Fruit fly (Drosophila melanogaster) whole organism, embryonic: ENCODE results near the gene mv.

Experiments used
- Aef1 ChIP-seq: fragments of 200-800 bp; sonication (Bioruptor generic); IDR thresholded peaks from 3 replicates; pipeline ENCODE4 v1.3.6; 2022; ENCODE audit warnings: missing biosample characterization, missing genetic modification characterization
- CG10147 ChIP-seq: fragments of 200-800 bp; sonication (Bioruptor generic); optimal IDR thresholded peaks from 2 replicates; lab custom pipeline; 2019; ENCODE audit warnings: missing biosample characterization, mild to moderate bottlenecking, missing genetic modification characterization, moderate library complexity
- CG13775 ChIP-seq: fragments of 200-800 bp; sonication (Bioruptor generic); optimal IDR thresholded peaks from 3 replicates; lab custom pipeline; 2017; ENCODE audit warnings: missing biosample characterization, mild to moderate bottlenecking, missing genetic modification characterization
- CG16813 ChIP-seq: fragments of 200-800 bp; sonication (Bioruptor generic); IDR thresholded peaks from 3 replicates; pipeline ENCODE4 v1.3.6; 2022; ENCODE audit warnings: missing biosample characterization, missing genetic modification characterization; ENCODE audit not compliant: partially characterized antibody
- CG17568 ChIP-seq: fragments of 200-800 bp; sonication (Bioruptor generic); optimal IDR thresholded peaks from 2 replicates; lab custom pipeline; 2018; ENCODE audit warnings: missing biosample characterization, mild to moderate bottlenecking, missing genetic modification characterization, moderate library complexity
- CG2199 ChIP-seq: fragments of 200-800 bp; sonication (Bioruptor generic); IDR thresholded peaks from 3 replicates; pipeline ENCODE4 v1.3.6; 2022; ENCODE audit warnings: missing biosample characterization, missing genetic modification characterization
- CG30403 ChIP-seq: fragments of 200-800 bp; sonication (Bioruptor generic); optimal IDR thresholded peaks from 3 replicates; lab custom pipeline; 2016; ENCODE audit warnings: missing biosample characterization, missing genetic modification characterization
- CG31224 ChIP-seq: fragments of 200-800 bp; sonication (Bioruptor generic); IDR thresholded peaks from 2 replicates; pipeline ENCODE4 v1.3.6; 2022; ENCODE audit warnings: missing biosample characterization, missing genetic modification characterization
- CG32767 ChIP-seq: fragments of 200-800 bp; sonication (Bioruptor generic); IDR thresholded peaks from 2 replicates; pipeline ENCODE4 v1.3.6; 2022; ENCODE audit warnings: missing biosample characterization, missing genetic modification characterization
- CG34376 ChIP-seq: fragments of 200-800 bp; sonication (Bioruptor generic); optimal IDR thresholded peaks from 2 replicates; lab custom pipeline; 2018; ENCODE audit warnings: missing biosample characterization, mild to moderate bottlenecking, missing genetic modification characterization
- CG3726 ChIP-seq: fragments of 200-800 bp; sonication (Bioruptor generic); IDR thresholded peaks from 3 replicates; pipeline ENCODE4, ENCODE4 v1.3.6; 2022; ENCODE audit warnings: missing biosample characterization, missing genetic modification characterization
- CG43689 ChIP-seq: fragments of 200-800 bp; sonication (Bioruptor generic); IDR thresholded peaks from 2 replicates; pipeline ENCODE4 v1.3.6; 2022; ENCODE audit warnings: missing biosample characterization, missing genetic modification characterization
- CG6654 ChIP-seq: fragments of 200-800 bp; sonication (Bioruptor generic); optimal IDR thresholded peaks from 2 replicates; lab custom pipeline; 2017; ENCODE audit warnings: missing biosample characterization, mild to moderate bottlenecking, missing genetic modification characterization
- CG7745 ChIP-seq: fragments of 200-800 bp; sonication (Bioruptor generic); optimal IDR thresholded peaks from 2 replicates; lab custom pipeline; 2018; ENCODE audit warnings: missing biosample characterization, mild to moderate bottlenecking, missing genetic modification characterization, moderate library complexity
- CG7786 ChIP-seq: fragments of 200-800 bp; sonication (Bioruptor generic); optimal IDR thresholded peaks from 2 replicates; lab custom pipeline; 2016; ENCODE audit warnings: missing biosample characterization, missing genetic modification characterization
- CG7987 ChIP-seq: fragments of 200-800 bp; sonication (Bioruptor generic); optimal IDR thresholded peaks from 2 replicates; lab custom pipeline; 2018; ENCODE audit warnings: missing biosample characterization, mild to moderate bottlenecking, missing genetic modification characterization, moderate library complexity
- CG8290 ChIP-seq, 3 experiments: fragments of 200-800 bp; sonication (Bioruptor generic); optimal IDR thresholded peaks; 2 replicates each; lab custom pipeline; 2016 to 2019; ENCODE audit warnings: missing biosample characterization in 3 of 3, missing genetic modification characterization in 3 of 3, mild to moderate bottlenecking in 2 of 3, moderate library complexity in 1 of 3
- CG9727 ChIP-seq: fragments of 200-800 bp; sonication (Bioruptor generic); optimal IDR thresholded peaks from 3 replicates; lab custom pipeline; 2017; ENCODE audit warnings: missing biosample characterization, mild to moderate bottlenecking, missing genetic modification characterization
- D19A ChIP-seq: fragments of 200-800 bp; optimal IDR thresholded peaks from 3 replicates; lab custom pipeline; 2019; ENCODE audit warnings: missing biosample characterization, mild to moderate bottlenecking, missing genetic modification characterization, moderate library complexity
- Doc2 ChIP-seq: fragments of 200-800 bp; sonication (Bioruptor generic); IDR thresholded peaks from 2 replicates; pipeline ENCODE4 v1.3.6; 2022; ENCODE audit warnings: missing biosample characterization, missing genetic modification characterization
- Fer3 ChIP-seq: fragments of 200-800 bp; sonication (Bioruptor generic); optimal IDR thresholded peaks from 2 replicates; lab custom pipeline; 2018; ENCODE audit warnings: missing biosample characterization, mild to moderate bottlenecking, missing genetic modification characterization, moderate library complexity
- Gsc ChIP-seq: fragments of 200-800 bp; sonication (Bioruptor generic); IDR thresholded peaks from 2 replicates; pipeline ENCODE4 v1.3.6; 2022; ENCODE audit warnings: missing biosample characterization, missing genetic modification characterization
- Hmx ChIP-seq: fragments of 200-800 bp; sonication (Bioruptor generic); optimal IDR thresholded peaks from 2 replicates; lab custom pipeline; 2016; ENCODE audit warnings: missing biosample characterization, missing genetic modification characterization
- Hr51 ChIP-seq, 2 experiments: fragments of 200-800 bp; sonication (Bioruptor generic); optimal IDR thresholded peaks; 2 replicates in 1 of 2; 3 replicates in 1 of 2; lab custom pipeline; 2016 to 2018; ENCODE audit warnings: missing biosample characterization in 2 of 2, missing genetic modification characterization in 2 of 2, mild to moderate bottlenecking in 1 of 2, moderate library complexity in 1 of 2
- Meics ChIP-seq: fragments of 200-800 bp; sonication (Bioruptor generic); optimal IDR thresholded peaks from 2 replicates; lab custom pipeline; 2017; ENCODE audit warnings: missing biosample characterization, mild to moderate bottlenecking, missing genetic modification characterization
- Nf-YC ChIP-seq: fragments of 200-800 bp; optimal IDR thresholded peaks from 3 replicates; lab custom pipeline; 2019; ENCODE audit warnings: missing biosample characterization, mild to moderate bottlenecking, missing genetic modification characterization, moderate library complexity
- Stat92E ChIP-seq, 3 experiments: fragments of >200 bp in 2 of 3; fragments of 200-800 bp in 1 of 3; sonication (Bioruptor generic) in 1 of 3; optimal IDR thresholded peaks; 2 replicates each; lab custom pipeline; 2017 to 2019; ENCODE audit warnings: missing biosample characterization in 3 of 3, missing genetic modification characterization in 3 of 3, mild to moderate bottlenecking in 1 of 3, moderate library complexity in 1 of 3
- bowl ChIP-seq: fragments of 200-800 bp; sonication (Bioruptor generic); IDR thresholded peaks from 2 replicates; pipeline ENCODE4 v1.3.6; 2022; ENCODE audit warnings: missing biosample characterization, missing genetic modification characterization
- bsh ChIP-seq, 2 experiments: fragments of 200-800 bp; sonication (Bioruptor generic); optimal IDR thresholded peaks; 2 replicates each; lab custom pipeline; 2017 to 2018; ENCODE audit warnings: mild to moderate bottlenecking in 2 of 2, missing biosample characterization in 2 of 2, missing genetic modification characterization in 2 of 2, moderate library complexity in 1 of 2
- fd96Cb ChIP-seq: fragments of 200-800 bp; sonication (Bioruptor generic); optimal IDR thresholded peaks from 2 replicates; lab custom pipeline; 2018; ENCODE audit warnings: missing biosample characterization, mild to moderate bottlenecking, missing genetic modification characterization, moderate library complexity
- fu2 ChIP-seq: fragments of 200-800 bp; sonication (Bioruptor generic); optimal IDR thresholded peaks from 2 replicates; lab custom pipeline; 2016; ENCODE audit warnings: missing biosample characterization, missing genetic modification characterization
- hbn ChIP-seq: fragments of 200-800 bp; sonication (Bioruptor generic); IDR thresholded peaks from 2 replicates; pipeline ENCODE4 v1.3.6; 2022; ENCODE audit warnings: missing biosample characterization, missing genetic modification characterization; ENCODE audit not compliant: partially characterized antibody
- insv ChIP-seq, 2 experiments: fragments of 200-800 bp; sonication (Bioruptor generic); optimal IDR thresholded peaks; 3 replicates each; lab custom pipeline; 2016 to 2018; ENCODE audit warnings: missing biosample characterization in 2 of 2, missing genetic modification characterization in 2 of 2
- jing ChIP-seq: fragments of 200-800 bp; sonication (Bioruptor generic); optimal IDR thresholded peaks from 2 replicates; lab custom pipeline; 2018; ENCODE audit warnings: missing biosample characterization, mild to moderate bottlenecking, missing genetic modification characterization
- nom ChIP-seq: fragments of 200-800 bp; sonication (Bioruptor generic); optimal IDR thresholded peaks from 2 replicates; lab custom pipeline; 2017; ENCODE audit warnings: missing biosample characterization, missing genetic modification characterization, mild to moderate bottlenecking, moderate library complexity, missing genetic modification reagents
- onecut ChIP-seq: fragments of 200-800 bp; sonication (Bioruptor generic); IDR thresholded peaks from 2 replicates; pipeline ENCODE4 v1.3.6; 2022; ENCODE audit warnings: missing biosample characterization, missing genetic modification characterization
- phol ChIP-seq: fragments of 200-800 bp; sonication (Bioruptor generic); optimal IDR thresholded peaks from 3 replicates; lab custom pipeline; 2018; ENCODE audit warnings: missing biosample characterization, mild to moderate bottlenecking, missing genetic modification characterization, moderate library complexity
- sc ChIP-seq, 3 experiments: fragments of >200 bp in 2 of 3; fragments of 200-800 bp in 1 of 3; sonication (Bioruptor generic) in 1 of 3; optimal IDR thresholded peaks; 2 replicates in 2 of 3; 3 replicates in 1 of 3; lab custom pipeline; 2017; ENCODE audit warnings: mild to moderate bottlenecking in 1 of 3, missing biosample characterization in 1 of 3, missing genetic modification characterization in 1 of 3, missing genetic modification reagents in 1 of 3
- shn ChIP-seq: fragments of 200-800 bp; sonication (Bioruptor generic); optimal IDR thresholded peaks from 3 replicates; lab custom pipeline; 2016; ENCODE audit warnings: missing biosample characterization, missing genetic modification characterization
- sqz ChIP-seq: fragments of 200-800 bp; sonication (Bioruptor generic); optimal IDR thresholded peaks from 3 replicates; lab custom pipeline; 2018; ENCODE audit warnings: missing biosample characterization, mild to moderate bottlenecking, missing genetic modification characterization
- sr ChIP-seq: fragments of 200-800 bp; sonication (Bioruptor generic); IDR thresholded peaks from 3 replicates; pipeline ENCODE4 v1.3.6; 2022; ENCODE audit warnings: missing biosample characterization, missing genetic modification characterization
- ssp ChIP-seq: fragments of 200-800 bp; sonication (Bioruptor generic); IDR thresholded peaks from 2 replicates; pipeline ENCODE4 v1.3.6; 2022; ENCODE audit warnings: missing biosample characterization, missing genetic modification characterization
- stwl ChIP-seq: fragments of 200-800 bp; sonication (Bioruptor generic); optimal IDR thresholded peaks from 3 replicates; lab custom pipeline; 2018; ENCODE audit warnings: missing biosample characterization, mild to moderate bottlenecking, missing genetic modification characterization, moderate library complexity
- tgo ChIP-seq: fragments of 200-800 bp; sonication (Bioruptor generic); IDR thresholded peaks from 3 replicates; pipeline ENCODE4 v1.3.6; 2022; ENCODE audit warnings: missing biosample characterization, missing genetic modification characterization
- tio ChIP-seq: fragments of 200-800 bp; sonication (Bioruptor generic); optimal IDR thresholded peaks from 2 replicates; lab custom pipeline; 2017; ENCODE audit warnings: missing biosample characterization, missing genetic modification characterization, inconsistent platforms
- tll ChIP-seq, 2 experiments: fragments of 200-800 bp in 1 of 2; fragments of >200 bp in 1 of 2; sonication (Bioruptor generic) in 1 of 2; optimal IDR thresholded peaks; 2 replicates each; lab custom pipeline; 2017 to 2019; ENCODE audit warnings: missing biosample characterization in 2 of 2, missing genetic modification characterization in 2 of 2, mild to moderate bottlenecking in 1 of 2, moderate library complexity in 1 of 2
- tup ChIP-seq: fragments of 200-800 bp; sonication (Bioruptor generic); optimal IDR thresholded peaks from 2 replicates; lab custom pipeline; 2016; ENCODE audit warnings: missing biosample characterization, mild to moderate bottlenecking, missing genetic modification characterization, moderate library complexity
- usp ChIP-seq: fragments of >200 bp; optimal IDR thresholded peaks from 2 replicates; lab custom pipeline; 2017; ENCODE audit warnings: missing biosample characterization, missing genetic modification characterization

mv gene

DNA sequence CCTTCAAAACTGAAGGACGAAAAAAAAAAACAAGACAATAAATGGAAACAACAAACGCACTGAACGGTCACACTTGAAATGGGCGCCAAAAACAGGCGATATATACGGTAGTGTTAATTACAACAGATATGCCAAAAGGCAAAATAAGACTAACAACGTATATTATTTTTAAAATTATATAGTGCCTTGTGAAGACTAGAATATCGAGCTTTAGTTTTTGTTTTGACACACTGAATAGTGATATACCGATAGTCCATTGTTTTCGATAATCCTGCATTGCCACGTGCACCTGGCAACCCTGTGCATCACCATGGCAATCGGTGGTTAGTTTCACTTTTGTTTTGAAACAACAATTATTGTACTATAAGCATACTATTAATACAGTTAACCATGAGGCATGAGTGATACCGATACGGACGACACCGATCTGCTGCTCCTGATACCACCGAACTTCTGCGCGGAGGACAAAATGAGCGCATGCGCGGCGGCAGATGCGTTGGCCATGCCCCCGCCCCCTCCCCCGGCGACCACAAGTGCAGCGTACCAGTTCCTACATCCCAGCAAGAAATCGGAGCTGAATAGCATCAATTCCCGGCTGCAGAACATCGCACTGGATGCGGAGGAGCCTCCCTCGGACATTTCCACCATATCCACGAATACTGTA, 16.4 kb downstream of the mv start, which contains the start of the genes mu2 and Cnb (continued):
- peak; percentile 7 for TF ChIP-seq CG7786 (GFP tag; lab: Kevin White, UChicago)
- TF ChIP-seq ssp (GFP tag; lab: Robert Waterston, UW) = no peak
- no peak for TF ChIP-seq CG8290 (GFP tag; optimal IDR thresholded peaks at IDR 0.05; lab: Kevin White, UChicago)
- no peak for TF ChIP-seq CG8290 (tag; optimal IDR thresholded peaks at IDR 0.05; lab: Kevin White, UChicago)
- peak; percentile 90 for TF ChIP-seq stwl (tag; lab: Kevin White, UChicago)
- no peak for TF ChIP-seq CG7745
- TF ChIP-seq nom = no peak
- TF ChIP-seq fu2 = peak; percentile 19
- TF ChIP-seq tio (GFP tag; lab: Kevin White, UChicago) = no peak
- no peak for TF ChIP-seq CG30403 (GFP tag; lab: Kevin White, UChicago)
- peak; percentile 73 for TF ChIP-seq phol (tag; lab: Kevin White, UChicago)
- no peak for TF ChIP-seq Doc2 (GFP tag; lab: Robert Waterston, UW)
- TF ChIP-seq CG3726 = no peak
- no peak for TF ChIP-seq CG43689 (GFP tag; lab: Robert Waterston, UW)
- TF ChIP-seq hbn (GFP tag; lab: Robert Waterston, UW) = peak; percentile 82
- no peak for TF ChIP-seq insv (GFP tag; optimal IDR thresholded peaks at IDR 0.05; lab: Kevin White, UChicago)
- 0 out of 2 replicates have a peak, but pooled peaks have one; percentile 20 for TF ChIP-seq CG32767
- no peak for TF ChIP-seq sc (optimal IDR thresholded peaks at IDR 0.05; lab: Kevin White, UChicago)
- TF ChIP-seq sc (GFP tag; optimal IDR thresholded peaks at IDR 0.05; lab: Kevin White, UChicago) = no peak
- TF ChIP-seq onecut = no peak
- TF ChIP-seq CG16813 = peak; percentile 86
- TF ChIP-seq Fer3 (tag; lab: Kevin White, UChicago) = no peak
- no peak for TF ChIP-seq CG10147 (GFP tag; lab: Kevin White, UChicago)
- no peak for TF ChIP-seq sqz
- TF ChIP-seq tll (GFP tag; optimal IDR thresholded peaks at IDR 0.05; lab: Kevin White, UChicago) = no peak
- no peak for TF ChIP-seq sr
- peak in 1 of 2 experiments; percentile 13 for TF ChIP-seq Hr51 (GFP tag; optimal IDR thresholded peaks at IDR 0.05; lab: Kevin White, UChicago)
- no peak for TF ChIP-seq CG17568 (GFP tag; lab: Kevin White, UChicago)
- TF ChIP-seq CG7987 (GFP tag; lab: Kevin White, UChicago) = no peak
- TF ChIP-seq jing (GFP tag; lab: Kevin White, UChicago) = no peak
- no peak for TF ChIP-seq bowl
- TF ChIP-seq Hmx (GFP tag; lab: Kevin White, UChicago) = no peak
- TF ChIP-seq fd96Cb (tag; lab: Kevin White, UChicago) = no peak
- no peak for TF ChIP-seq CG34376 (GFP tag; lab: Kevin White, UChicago)
- TF ChIP-seq CG9727 (GFP tag; lab: Kevin White, UChicago) = peak; percentile 30
- TF ChIP-seq CG2199 = no peak
- no peak for TF ChIP-seq bsh (GFP tag; optimal IDR thresholded peaks at IDR 0.05; lab: Kevin White, UChicago)
- no peak for TF ChIP-seq D19A (tag; lab: Kevin White, UChicago)
- no peak for TF ChIP-seq Nf-YC (tag; lab: Kevin White, UChicago)
- TF ChIP-seq shn = peak; percentile 15
- no peak for TF ChIP-seq Gsc (GFP tag; lab: Robert Waterston, UW)
- no peak for TF ChIP-seq tup (GFP tag; lab: Kevin White, UChicago)
- no peak for TF ChIP-seq Stat92E (GFP tag; optimal IDR thresholded peaks at IDR 0.05; lab: Kevin White, UChicago)
- TF ChIP-seq Meics (GFP tag; lab: Kevin White, UChicago) = no peak
- peak; percentile 35 for TF ChIP-seq CG13775 (GFP tag; lab: Kevin White, UChicago)
- no peak for TF ChIP-seq tgo (GFP tag; lab: Robert Waterston, UW)
- TF ChIP-seq usp = no peak
- TF ChIP-seq Aef1 = no peak
- no peak for TF ChIP-seq CG6654 (GFP tag; lab: Kevin White, UChicago)
- no peak for TF ChIP-seq CG31224 (GFP tag; lab: Robert Waterston, UW)
